Fruit fly (Drosophila melanogaster) whole organism, wandering third instar larva: ENCODE measurements around the gene Spn28Da.

Experiments used
- Jra ChIP-seq: sonication (Bioruptor generic); optimal IDR thresholded peaks from 2 replicates; lab custom pipeline; 2016; ENCODE audit warnings: missing biosample characterization, missing genetic modification characterization
- Myc ChIP-seq: fragments of >200 bp; optimal IDR thresholded peaks from 2 replicates; lab custom pipeline; 2017
- OdsH ChIP-seq: fragments of 200-800 bp; sonication (Bioruptor generic); optimal IDR thresholded peaks from 2 replicates; lab custom pipeline; 2016; ENCODE audit warnings: missing biosample characterization, mild to moderate bottlenecking, missing genetic modification characterization
- ey ChIP-seq: fragments of 200-800 bp; sonication (Bioruptor generic); optimal IDR thresholded peaks from 2 replicates; lab custom pipeline; 2016; ENCODE audit warnings: missing biosample characterization, missing genetic modification characterization
- lola ChIP-seq: fragments of >200 bp; optimal IDR thresholded peaks from 2 replicates; lab custom pipeline; 2017; ENCODE audit warnings: missing biosample characterization, missing genetic modification characterization
- pan ChIP-seq: fragments of >200 bp; optimal IDR thresholded peaks from 2 replicates; lab custom pipeline; 2017
- psq ChIP-seq: fragments of 200-800 bp; sonication (Bioruptor generic); optimal IDR thresholded peaks from 3 replicates; lab custom pipeline; 2017; ENCODE audit warnings: missing biosample characterization, mild to moderate bottlenecking, missing genetic modification characterization, moderate library complexity

DNA sequence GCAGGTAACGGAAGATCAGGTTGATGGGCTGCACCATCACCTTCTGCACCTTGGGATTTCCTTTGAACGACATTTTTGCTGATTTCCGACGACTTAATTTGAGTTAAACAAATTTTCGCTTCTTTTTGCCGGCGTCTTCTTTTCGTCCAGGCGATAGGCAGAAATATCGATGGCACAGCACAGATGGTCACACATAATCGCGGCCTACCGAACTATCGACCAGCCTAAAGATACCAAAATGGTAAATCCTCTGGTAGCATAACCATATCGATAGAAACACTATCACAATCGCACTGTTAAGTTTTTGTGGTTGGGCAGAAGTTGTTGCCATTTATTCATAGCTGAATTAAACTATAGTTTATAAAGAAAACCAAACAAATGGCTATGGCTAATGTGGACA lies 3.7 kb downstream of the Spn28Da start, which contains the start of the genes SmE and CG34132:
- TF ChIP-seq Jra (GFP tag; lab: Kevin White, UChicago) (no peak), Myc (no peak), ey (no peak), OdsH (GFP tag; lab: Kevin White, UChicago) (no peak), pan (lab: Kevin White, UChicago) (no peak), psq (no peak), lola (GFP tag; lab: Kevin White, UChicago) (no peak)
